Worm (Caenorhabditis elegans): ENCODE results near the gene mdt-27.

mdt-27 gene

ce11 chrV:9194055-9194454 is 19.4 kb downstream of the mdt-27 start:
- TF ChIP-seq jun-1 (tag; optimal IDR thresholded peaks at IDR 0.05) (no peak), egl-13 (tag; optimal IDR thresholded peaks at IDR 0.05) (peak; percentile 27), pax-3 (tag; optimal IDR thresholded peaks at IDR 0.05) (no peak), xbp-1 (tag; optimal IDR thresholded peaks at IDR 0.05) (no peak), fkh-8 (tag; optimal IDR thresholded peaks at IDR 0.05) (peak; percentile 1), swsn-7 (tag; optimal IDR thresholded peaks at IDR 0.05) (no peak), ztf-4 (tag; optimal IDR thresholded peaks at IDR 0.05) (no peak), lin-14 (GFP tag; optimal IDR thresholded peaks at IDR 0.05) (peak; percentile 74), nhr-12 (tag; optimal IDR thresholded peaks at IDR 0.05) (no peak), mab-9 (GFP tag; IDR thresholded peaks at IDR 0.05) (no peak), efl-1 (optimal IDR thresholded peaks at IDR 0.05) (no peak), efl-1 (GFP tag; optimal IDR thresholded peaks at IDR 0.05 in 1 of 2) (peak in 1 of 2 experiments; percentile 17), lin-35 (GFP tag; optimal IDR thresholded peaks at IDR 0.05) (no peak), unc-130 (tag; optimal IDR thresholded peaks at IDR 0.05) (no peak), nhr-19 (GFP tag; conservative IDR thresholded peaks at IDR 0.05) (no peak), fkh-10 (GFP tag; optimal IDR thresholded peaks at IDR 0.05) (peak; percentile 53), nhr-11 (tag; optimal IDR thresholded peaks at IDR 0.05) (no peak), ces-1 (GFP tag; optimal IDR thresholded peaks at IDR 0.05) (no peak), lin-39 (tag; optimal IDR thresholded peaks at IDR 0.05) (no peak), C34B4.2 (tag; optimal IDR thresholded peaks at IDR 0.05) (no peak), nhr-28 (tag; optimal IDR thresholded peaks at IDR 0.05) (no peak), ceh-82 (tag; optimal IDR thresholded peaks at IDR 0.05) (peak in 1 of 3 experiments; percentile 22), hlh-17 (GFP tag; optimal IDR thresholded peaks at IDR 0.05; ENCODE audit: borderline replicate concordance) (no peak), nhr-77 (tag; optimal IDR thresholded peaks at IDR 0.05) (no peak), F16B12.6 (tag; optimal IDR thresholded peaks at IDR 0.05) (no peak), hlh-4 (tag; optimal IDR thresholded peaks at IDR 0.05) (no peak), fos-1 (tag; optimal IDR thresholded peaks at IDR 0.05) (no peak), vab-15 (tag; optimal IDR thresholded peaks at IDR 0.05) (no peak), unc-30 (tag; optimal IDR thresholded peaks at IDR 0.05) (no peak), dsc-1 (tag; optimal IDR thresholded peaks at IDR 0.05) (peak; percentile 25), nhr-90 (tag; optimal IDR thresholded peaks at IDR 0.05; ENCODE audit: poor library complexity) (no peak), nhr-47 (tag; optimal IDR thresholded peaks at IDR 0.05) (peak; percentile 22), ceh-63 (GFP tag; optimal IDR thresholded peaks at IDR 0.05) (no peak), zag-1 (tag; optimal IDR thresholded peaks at IDR 0.05) (no peak)

- TF ChIP-seq efl-3 (GFP tag; optimal IDR thresholded peaks at IDR 0.05) = no peak
- peak; percentile 1 to 55 for TF ChIP-seq efl-1 (optimal IDR thresholded peaks at IDR 0.05)
- no peak for TF ChIP-seq efl-1 (GFP tag; optimal IDR thresholded peaks at IDR 0.05 in 1 of 2)
- TF ChIP-seq lin-14 (GFP tag; optimal IDR thresholded peaks at IDR 0.05) = peak; percentile 61
- peak; percentile 15 for TF ChIP-seq nhr-71 (tag; optimal IDR thresholded peaks at IDR 0.05)
- no peak for TF ChIP-seq C16A3.4 (tag; optimal IDR thresholded peaks at IDR 0.05)
These were observed 22.0 kb downstream of the mdt-27 start, which contains the start of gene sphr-1 for ce11 chrV:9191406-9191805. sphr-1 (plus strand) TSS chrV:9191610.

- TF ChIP-seq aly-2 (tag; optimal IDR thresholded peaks at IDR 0.05) (no peak), sox-4 (tag; optimal IDR thresholded peaks at IDR 0.05) (peak; percentile 48), lin-15B (tag; optimal IDR thresholded peaks at IDR 0.05) (no peak), nhr-47 (tag; optimal IDR thresholded peaks at IDR 0.05) (peak; percentile 42), nhr-85 (tag) (no peak), pax-3 (tag; optimal IDR thresholded peaks at IDR 0.05) (peak; percentile 59), nhr-71 (tag; optimal IDR thresholded peaks at IDR 0.05) (peak; percentile 29), mab-9 (GFP tag; IDR thresholded peaks at IDR 0.05) (no peak), sup-37 (GFP tag; optimal IDR thresholded peaks at IDR 0.05) (no peak), nhr-90 (tag; optimal IDR thresholded peaks at IDR 0.05; ENCODE audit: poor library complexity) (no peak), ztf-11 (tag; optimal IDR thresholded peaks at IDR 0.05) (no peak), sptf-1 (tag; optimal IDR thresholded peaks at IDR 0.05) (no peak), C16A3.4 (tag; optimal IDR thresholded peaks at IDR 0.05) (no peak), lin-13 (GFP tag; optimal IDR thresholded peaks at IDR 0.05) (no peak), mef-2 (tag; optimal IDR thresholded peaks at IDR 0.05) (no peak), hlh-17 (GFP tag; optimal IDR thresholded peaks at IDR 0.05; ENCODE audit: borderline replicate concordance) (no peak), fkh-10 (GFP tag; optimal IDR thresholded peaks at IDR 0.05) (peak; percentile 14), efl-1 (optimal IDR thresholded peaks at IDR 0.05) (no peak), efl-1 (GFP tag; optimal IDR thresholded peaks at IDR 0.05 in 1 of 2) (peak in 1 of 2 experiments; percentile 59), ceh-90 (tag; optimal IDR thresholded peaks at IDR 0.05) (no peak), lin-14 (GFP tag; optimal IDR thresholded peaks at IDR 0.05) (peak; percentile 3), F16B12.6 (tag; optimal IDR thresholded peaks at IDR 0.05) (no peak), egl-27 (tag; optimal IDR thresholded peaks at IDR 0.05) (no peak), skn-1 (tag; optimal IDR thresholded peaks at IDR 0.05) (no peak), fkh-8 (tag; optimal IDR thresholded peaks at IDR 0.05) (peak; percentile 68), dsc-1 (tag; optimal IDR thresholded peaks at IDR 0.05) (peak; percentile 92), egl-13 (tag; optimal IDR thresholded peaks at IDR 0.05) (peak; percentile 61), ceh-82 (tag; optimal IDR thresholded peaks at IDR 0.05) (no peak)
These were observed 27.4 kb downstream of the mdt-27 start for ce11 chrV:9186028-9186427.
